Worm (Caenorhabditis elegans) whole organism, mixed stage, embryonic: ENCODE measurements around the gene txbp-3.

Experiments used
- ces-1 ChIP-seq: fragments of 150-350 bp; optimal IDR thresholded peaks from 2 replicates; lab custom pipeline; 2014; ENCODE audit warnings: missing biosample characterization, missing genetic modification reagents, missing genetic modification characterization
- cnd-1 ChIP-seq: fragments of 200-800 bp; sonication (Bioruptor generic); optimal IDR thresholded peaks from 2 replicates; lab custom pipeline; 2018; ENCODE audit warnings: mild to moderate bottlenecking, missing genetic modification characterization, missing compliant biosample characterization
- lsy-2 ChIP-seq: fragments of 150-350 bp; optimal IDR thresholded peaks from 2 replicates; lab custom pipeline; 2014; ENCODE audit warnings: missing biosample characterization, missing genetic modification characterization
- nhr-12 ChIP-seq: fragments of 150-350 bp; optimal IDR thresholded peaks from 2 replicates; lab custom pipeline; 2014; ENCODE audit warnings: missing biosample characterization, missing genetic modification characterization
- sptf-1 ChIP-seq: sonication (generic microtip); optimal IDR thresholded peaks from 2 replicates; lab custom pipeline; 2017; ENCODE audit warnings: mild to moderate bottlenecking, missing genetic modification characterization, moderate library complexity, missing compliant biosample characterization
- unc-62 ChIP-seq: fragments of 150-350 bp; optimal IDR thresholded peaks from 2 replicates; lab custom pipeline; 2014; ENCODE audit warnings: missing biosample characterization, missing genetic modification reagents, missing genetic modification characterization
- ztf-11 ChIP-seq: fragments of 150-350 bp; optimal IDR thresholded peaks from 2 replicates; lab custom pipeline; 2014; ENCODE audit warnings: missing biosample characterization, missing genetic modification characterization

ce11 chrIII:5081573-5081823 lies 34.2 kb upstream of the txbp-3 start, which contains the start of gene cox-6A:
- TF ChIP-seq lsy-2 (tag; lab: Kevin White, UChicago) = no peak
- TF ChIP-seq nhr-12 (tag; lab: Kevin White, UChicago) = no peak
- TF ChIP-seq ces-1 (GFP tag; lab: Kevin White, UChicago) = no peak
- TF ChIP-seq sptf-1 (tag; lab: Kevin White, UChicago) = no peak
- TF ChIP-seq ztf-11 (tag; lab: Kevin White, UChicago) = no peak
- TF ChIP-seq cnd-1 (tag; lab: Kevin White, UChicago) = no peak
- no peak for TF ChIP-seq unc-62 (GFP tag; lab: Kevin White, UChicago)
